Worm (Caenorhabditis elegans): ENCODE data around the gene vps-33.2.

DNA sequence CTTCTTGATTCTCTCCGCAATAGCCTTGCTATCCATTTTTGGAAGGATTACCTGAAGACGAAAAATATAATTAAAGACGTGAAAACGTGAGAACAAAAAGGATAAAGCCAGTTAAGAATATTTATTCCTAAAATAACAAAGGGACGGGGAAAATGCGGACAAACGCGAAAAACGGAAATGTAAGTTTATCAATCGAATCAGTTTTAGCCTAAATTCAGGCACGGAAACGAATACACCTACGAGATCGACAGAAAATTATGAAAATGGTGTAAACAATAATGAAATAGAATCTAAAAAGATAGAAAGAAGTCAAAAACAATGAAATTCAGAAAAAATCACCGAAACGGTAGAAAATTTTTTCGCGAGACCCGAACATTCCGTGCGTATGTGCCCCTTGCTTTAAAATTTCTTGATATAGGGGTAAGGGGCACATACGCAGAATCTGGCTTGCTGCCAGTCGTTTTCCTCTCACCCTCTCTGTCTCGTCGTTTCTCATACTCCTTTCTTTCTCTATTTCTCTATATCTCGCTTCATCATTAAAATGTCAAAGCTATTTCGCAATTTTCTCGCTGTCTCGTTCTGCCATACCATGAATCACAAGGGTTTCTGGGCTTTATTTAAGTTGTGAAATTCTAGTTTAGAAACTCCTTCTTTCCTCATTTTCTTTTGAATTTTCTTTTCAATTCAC is 12.3 kb upstream of the vps-33.2 start, which contains the start of gene icd-1:
- peak; percentile 65 for TF ChIP-seq zag-1 (tag; optimal IDR thresholded peaks at IDR 0.05)
- TF ChIP-seq F49E8.2 (tag; optimal IDR thresholded peaks at IDR 0.05; ENCODE audit: borderline replicate concordance), result peak; percentile 84
- no peak for TF ChIP-seq ZK337.2 (GFP tag; IDR thresholded peaks at IDR 0.05)
